Worm (Caenorhabditis elegans) whole organism, mixed stage, embryonic: ENCODE measurements around the gene M79.2.

ENCODE experiments used
- M03D4.4 ChIP-seq: sonication (generic microtip); optimal IDR thresholded peaks from 2 replicates; lab custom pipeline; 2017; ENCODE audit warnings: mild to moderate bottlenecking, missing genetic modification characterization, missing compliant biosample characterization
- bed-3 ChIP-seq: fragments of 200-800 bp; sonication (Bioruptor generic); optimal IDR thresholded peaks from 3 replicates; lab custom pipeline; 2018; ENCODE audit warnings: mild to moderate bottlenecking, missing genetic modification characterization, moderate library complexity, missing compliant biosample characterization
- blmp-1 ChIP-seq: fragments of 150-350 bp; optimal IDR thresholded peaks from 2 replicates; lab custom pipeline; 2014; ENCODE audit warnings: missing biosample characterization, missing genetic modification characterization
- ceh-39 ChIP-seq: fragments of 150-350 bp; optimal IDR thresholded peaks from 2 replicates; lab custom pipeline; 2014; ENCODE audit warnings: missing biosample characterization, missing genetic modification characterization
- ceh-43 ChIP-seq: fragments of 200-800 bp; sonication (Bioruptor generic); optimal IDR thresholded peaks from 2 replicates; lab custom pipeline; 2018; ENCODE audit warnings: mild to moderate bottlenecking, missing genetic modification characterization, moderate library complexity, missing compliant biosample characterization
- ceh-83 ChIP-seq: fragments of 200-800 bp; sonication (Bioruptor generic); optimal IDR thresholded peaks from 2 replicates; lab custom pipeline; 2018; ENCODE audit warnings: mild to moderate bottlenecking, missing genetic modification characterization, missing compliant biosample characterization
- ces-1 ChIP-seq: fragments of 150-350 bp; optimal IDR thresholded peaks from 2 replicates; lab custom pipeline; 2014; ENCODE audit warnings: missing biosample characterization, missing genetic modification reagents, missing genetic modification characterization
- cnd-1 ChIP-seq: fragments of 200-800 bp; sonication (Bioruptor generic); optimal IDR thresholded peaks from 2 replicates; lab custom pipeline; 2018; ENCODE audit warnings: mild to moderate bottlenecking, missing genetic modification characterization, missing compliant biosample characterization
- elt-1 ChIP-seq: sonication (generic microtip); optimal IDR thresholded peaks from 2 replicates; lab custom pipeline; 2017; ENCODE audit warnings: missing genetic modification characterization, mild to moderate bottlenecking, missing compliant biosample characterization, antibody characterized with exemption, moderate library complexity, borderline replicate concordance; ENCODE audit not compliant: insufficient read depth
- elt-3 ChIP-seq: fragments of 150-350 bp; optimal IDR thresholded peaks from 2 replicates; lab custom pipeline; 2014; ENCODE audit warnings: missing biosample characterization, missing genetic modification characterization
- flh-1 ChIP-seq: fragments of 200-800 bp; sonication (Bioruptor generic); optimal IDR thresholded peaks from 2 replicates; lab custom pipeline; 2018; ENCODE audit warnings: mild to moderate bottlenecking, missing genetic modification characterization, moderate library complexity, missing compliant biosample characterization
- hlh-1 ChIP-seq: fragments of 150-350 bp; optimal IDR thresholded peaks from 2 replicates; lab custom pipeline; 2014; ENCODE audit warnings: missing biosample characterization, missing genetic modification reagents, missing genetic modification characterization
- lin-13 ChIP-seq: fragments of 150-350 bp; optimal IDR thresholded peaks from 2 replicates; lab custom pipeline; 2014; ENCODE audit warnings: missing biosample characterization, missing genetic modification characterization
- lsy-2 ChIP-seq: fragments of 150-350 bp; optimal IDR thresholded peaks from 2 replicates; lab custom pipeline; 2014; ENCODE audit warnings: missing biosample characterization, missing genetic modification characterization
- mab-5 ChIP-seq: fragments of 150-350 bp; optimal IDR thresholded peaks from 2 replicates; lab custom pipeline; 2014; ENCODE audit warnings: missing biosample characterization, missing genetic modification characterization
- mep-1 ChIP-seq: fragments of 150-350 bp; optimal IDR thresholded peaks from 2 replicates; lab custom pipeline; 2017; ENCODE audit warnings: missing biosample characterization, missing genetic modification reagents, missing genetic modification characterization, inconsistent platforms
- mls-2 ChIP-seq: sonication (generic microtip); optimal IDR thresholded peaks from 2 replicates; lab custom pipeline; 2016; ENCODE audit warnings: mild to moderate bottlenecking, missing genetic modification characterization, moderate library complexity, missing compliant biosample characterization
- nhr-12 ChIP-seq: fragments of 150-350 bp; optimal IDR thresholded peaks from 2 replicates; lab custom pipeline; 2014; ENCODE audit warnings: missing biosample characterization, missing genetic modification characterization
- nhr-2 ChIP-seq: fragments of 150-350 bp; optimal IDR thresholded peaks from 2 replicates; lab custom pipeline; 2014; ENCODE audit warnings: missing biosample characterization, missing genetic modification characterization
- nhr-237 ChIP-seq: fragments of 150-350 bp; optimal IDR thresholded peaks from 2 replicates; lab custom pipeline; 2014; ENCODE audit warnings: missing biosample characterization, missing genetic modification characterization
- nhr-28 ChIP-seq: fragments of 150-350 bp; optimal IDR thresholded peaks from 2 replicates; lab custom pipeline; 2014; ENCODE audit warnings: missing biosample characterization, missing genetic modification characterization
- nhr-76 ChIP-seq: sonication (generic microtip); optimal IDR thresholded peaks from 2 replicates; lab custom pipeline; 2017; ENCODE audit warnings: missing biosample characterization, missing genetic modification characterization
- pha-4 ChIP-seq: fragments of 150-350 bp; optimal IDR thresholded peaks from 2 replicates; lab custom pipeline; 2018; ENCODE audit warnings: missing biosample characterization, missing genetic modification reagents, missing genetic modification characterization
- sem-2 ChIP-seq: fragments of 200-800 bp; sonication (Bioruptor generic); optimal IDR thresholded peaks from 2 replicates; lab custom pipeline; 2018; ENCODE audit warnings: mild to moderate bottlenecking, missing genetic modification characterization, missing compliant biosample characterization
- snpc-4 ChIP-seq: fragments of 150-350 bp; optimal IDR thresholded peaks from 2 replicates; lab custom pipeline; 2014; ENCODE audit warnings: missing biosample characterization, missing genetic modification characterization
- sptf-1 ChIP-seq: sonication (generic microtip); optimal IDR thresholded peaks from 2 replicates; lab custom pipeline; 2017; ENCODE audit warnings: mild to moderate bottlenecking, missing genetic modification characterization, moderate library complexity, missing compliant biosample characterization
- tbx-8 ChIP-seq: fragments of 200-800 bp; sonication (Bioruptor generic); optimal IDR thresholded peaks from 2 replicates; lab custom pipeline; 2018; ENCODE audit warnings: mild to moderate bottlenecking, missing genetic modification characterization, moderate library complexity, missing compliant biosample characterization
- unc-120 ChIP-seq: sonication (generic microtip); optimal IDR thresholded peaks from 2 replicates; lab custom pipeline; 2017; ENCODE audit warnings: missing genetic modification characterization, missing compliant biosample characterization; ENCODE audit not compliant: poor library complexity, severe bottlenecking
- unc-39 ChIP-seq: fragments of 150-350 bp; optimal IDR thresholded peaks from 2 replicates; lab custom pipeline; 2014; ENCODE audit warnings: missing biosample characterization, missing genetic modification characterization
- unc-62 ChIP-seq: fragments of 150-350 bp; optimal IDR thresholded peaks from 2 replicates; lab custom pipeline; 2014; ENCODE audit warnings: missing biosample characterization, missing genetic modification reagents, missing genetic modification characterization
- zip-8 ChIP-seq: fragments of 150-350 bp; optimal IDR thresholded peaks from 2 replicates; lab custom pipeline; 2014; ENCODE audit warnings: missing biosample characterization, missing genetic modification characterization

M79.2 gene

DNA sequence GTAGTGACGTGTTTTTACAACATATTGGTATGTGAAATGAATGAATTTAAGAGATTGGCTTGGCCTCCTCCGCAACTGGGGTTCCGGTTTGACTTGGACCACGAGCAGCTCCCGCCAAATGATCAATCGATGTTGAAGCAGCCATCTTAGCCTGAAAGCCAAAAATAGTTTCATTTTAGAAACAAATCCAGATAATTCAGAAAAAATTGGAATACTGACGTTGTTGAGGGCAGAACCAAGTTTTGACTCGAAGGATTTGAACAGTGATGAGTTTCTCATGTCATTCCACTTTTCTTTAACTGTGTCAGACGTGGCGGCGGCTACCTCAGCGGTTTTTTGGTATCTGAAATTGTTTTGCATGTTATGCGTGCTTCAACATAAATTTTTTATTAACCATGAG lies 47.3 kb upstream of the M79.2 start:
- TF ChIP-seq bed-3 (no peak), nhr-76 (tag; lab: Kevin White, UChicago) (no peak), ceh-39 (tag; lab: Kevin White, UChicago) (no peak), ceh-43 (GFP tag; lab: Kevin White, UChicago) (no peak), ces-1 (GFP tag; lab: Kevin White, UChicago) (no peak), snpc-4 (no peak), nhr-28 (tag; lab: Kevin White, UChicago) (no peak), sem-2 (no peak), M03D4.4 (no peak), sptf-1 (tag; lab: Kevin White, UChicago) (no peak), elt-1 (tag; lab: Kevin White, UChicago) (no peak), nhr-237 (tag; lab: Kevin White, UChicago) (no peak), unc-120 (tag; lab: Kevin White, UChicago) (no peak), hlh-1 (tag; lab: Kevin White, UChicago) (no peak), mep-1 (tag; lab: Kevin White, UChicago) (no peak), mls-2 (tag; lab: Kevin White, UChicago) (no peak)

DNA sequence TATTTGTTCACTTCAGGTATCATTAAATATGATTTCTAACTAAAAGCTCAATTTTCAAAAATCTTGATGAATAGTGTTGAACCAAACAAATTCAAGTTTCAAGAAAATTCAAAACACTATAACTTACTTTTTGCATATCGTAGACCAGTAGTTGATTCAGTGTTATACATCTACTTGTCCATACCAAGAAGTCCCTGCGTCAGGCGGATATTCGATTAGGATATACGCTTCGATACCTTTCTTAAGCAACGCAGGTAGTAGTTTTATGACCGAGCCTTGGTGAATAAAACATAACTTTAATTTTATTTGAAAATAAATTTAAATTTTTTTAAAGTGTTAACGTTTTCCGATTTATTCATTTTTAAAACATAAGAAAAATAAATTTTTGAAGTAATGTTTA lies 46.8 kb upstream of the M79.2 start:
- no peak for TF ChIP-seq unc-39
- TF ChIP-seq tbx-8 (GFP tag; lab: Kevin White, UChicago): no peak
- TF ChIP-seq lin-13 (tag; lab: Kevin White, UChicago): no peak
- no peak for TF ChIP-seq unc-62 (GFP tag; lab: Kevin White, UChicago)
- TF ChIP-seq ceh-43 (GFP tag; lab: Kevin White, UChicago): no peak
- TF ChIP-seq cnd-1 (tag; lab: Kevin White, UChicago): no peak
- TF ChIP-seq pha-4: no peak
- TF ChIP-seq flh-1 (GFP tag; lab: Kevin White, UChicago): no peak
- no peak for TF ChIP-seq ces-1 (GFP tag; lab: Kevin White, UChicago)
- no peak for TF ChIP-seq bed-3
- no peak for TF ChIP-seq sem-2
- no peak for TF ChIP-seq elt-3 (tag; lab: Kevin White, UChicago)
- TF ChIP-seq blmp-1 (tag; lab: Kevin White, UChicago): no peak
- TF ChIP-seq nhr-28 (tag; lab: Kevin White, UChicago): no peak
- TF ChIP-seq nhr-12 (tag; lab: Kevin White, UChicago): no peak
- no peak for TF ChIP-seq mab-5 (tag; lab: Kevin White, UChicago)
- no peak for TF ChIP-seq sptf-1 (tag; lab: Kevin White, UChicago)
- TF ChIP-seq nhr-2 (tag; lab: Kevin White, UChicago): no peak
- TF ChIP-seq elt-1 (tag; lab: Kevin White, UChicago): no peak

DNA sequence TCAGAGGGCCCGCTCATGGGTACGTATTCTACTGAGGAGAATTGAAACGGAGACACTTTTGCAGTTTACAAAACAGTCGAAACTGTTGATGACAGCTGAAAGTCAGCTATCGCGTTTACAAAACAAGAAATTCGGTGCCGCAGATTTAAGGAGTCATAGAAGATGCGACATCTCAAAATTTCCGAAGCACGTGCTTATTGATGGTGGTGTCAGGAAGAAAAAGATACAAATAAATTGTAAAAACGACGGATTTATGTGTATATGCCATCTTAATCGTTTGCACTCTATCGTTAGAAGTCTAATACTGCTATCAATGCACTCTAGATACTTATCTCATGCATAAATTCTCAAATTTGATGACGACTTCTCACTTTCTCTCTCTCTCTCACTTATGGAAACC lies 45.6 kb upstream of the M79.2 start, which contains the start of gene F13E6.2:
Gene F13E6.2, minus strand, starts transcription at position 101 of the 400 bp plus-strand sequence.
- TF ChIP-seq unc-62 (GFP tag; lab: Kevin White, UChicago) (no peak), ceh-83 (GFP tag; lab: Kevin White, UChicago) (no peak), ceh-43 (GFP tag; lab: Kevin White, UChicago) (no peak), unc-39 (no peak), cnd-1 (tag; lab: Kevin White, UChicago) (no peak), lsy-2 (tag; lab: Kevin White, UChicago) (no peak)

DNA sequence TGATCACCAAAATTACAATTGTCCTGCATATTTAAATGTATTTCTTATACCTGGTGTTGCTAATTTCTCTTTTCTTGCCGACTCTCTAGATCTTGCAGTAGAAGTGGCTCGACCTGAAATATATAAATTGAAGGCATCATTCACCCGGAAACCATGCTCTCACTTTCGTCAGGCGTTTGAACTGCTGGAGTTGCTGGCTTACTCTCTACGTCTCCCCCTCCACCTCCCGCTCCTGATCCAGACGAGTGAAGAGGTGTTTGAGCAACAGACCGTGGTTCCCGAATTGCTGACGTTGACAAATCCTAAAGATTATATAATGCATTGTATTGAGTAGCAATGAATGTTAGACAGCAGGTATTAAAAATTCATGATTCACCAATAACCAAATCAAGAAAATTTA lies 41.6 kb upstream of the M79.2 start:
- TF ChIP-seq hlh-1 (tag; lab: Kevin White, UChicago) (no peak), M03D4.4 (no peak), mab-5 (tag; lab: Kevin White, UChicago) (no peak), blmp-1 (tag; lab: Kevin White, UChicago) (no peak)

DNA sequence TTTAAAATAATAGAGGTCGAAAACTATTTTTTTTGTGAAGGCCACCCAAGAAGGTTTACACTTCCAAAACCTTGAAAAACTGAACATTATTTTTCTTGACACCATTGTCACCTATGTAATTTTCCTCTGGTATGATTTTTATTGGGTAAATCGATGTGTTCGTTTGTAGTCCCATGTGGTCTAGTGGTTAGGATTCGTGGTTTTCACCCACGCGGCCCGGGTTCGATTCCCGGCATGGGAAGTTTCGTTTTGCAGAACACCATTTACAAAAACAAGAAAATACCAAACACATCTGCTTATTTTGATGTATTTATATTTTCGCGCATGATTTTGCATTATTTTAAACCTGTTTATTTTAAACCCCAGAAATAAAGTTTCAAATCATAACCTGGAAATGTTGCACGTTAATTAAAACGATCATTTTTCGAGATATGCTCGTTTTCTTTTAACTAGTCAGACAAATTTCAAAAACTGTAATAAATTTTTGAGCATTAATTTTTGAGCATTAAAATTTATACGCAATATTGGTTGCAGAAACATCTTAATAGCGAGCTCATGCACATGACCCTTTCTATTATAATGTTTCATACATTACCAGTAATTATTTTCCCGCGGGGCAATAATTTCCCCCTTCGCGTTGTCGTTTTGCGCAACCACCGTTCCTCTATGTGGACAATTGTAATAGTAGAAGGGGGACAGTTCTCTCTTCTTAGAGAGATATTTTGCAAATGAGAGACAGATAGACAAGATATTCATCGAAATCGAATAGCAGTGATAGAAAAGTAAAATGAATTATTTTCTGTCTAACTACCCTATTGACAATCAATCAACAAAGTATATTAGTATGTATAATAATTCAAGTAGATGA lies 39.1 kb upstream of the M79.2 start:
- TF ChIP-seq zip-8 (peak; percentile 55), mep-1 (tag; lab: Kevin White, UChicago) (no peak)
